Worm (Caenorhabditis elegans): Measurements from ENCODE around the gene nspe-1.
"Not testable (repeated sequence)": the region's sequence is repeated elsewhere in the genome, so short reads cannot be mapped to it uniquely, and the experiment has no call there.

- TF ChIP-seq tbx-8 (GFP tag; optimal IDR thresholded peaks at IDR 0.05); cnd-1 (tag; optimal IDR thresholded peaks at IDR 0.05); elt-3 (tag; optimal IDR thresholded peaks at IDR 0.05); ces-1 (GFP tag; optimal IDR thresholded peaks at IDR 0.05); mep-1 (tag; optimal IDR thresholded peaks at IDR 0.05); nhr-12 (tag; optimal IDR thresholded peaks at IDR 0.05); pha-4 (tag; optimal IDR thresholded peaks at IDR 0.05); blmp-1 (tag; optimal IDR thresholded peaks at IDR 0.05); elt-1 (tag; optimal IDR thresholded peaks at IDR 0.05; ENCODE audit: borderline replicate concordance, insufficient read depth); unc-62 (GFP tag; optimal IDR thresholded peaks at IDR 0.05); ztf-11 (tag; optimal IDR thresholded peaks at IDR 0.05); nhr-237 (tag; optimal IDR thresholded peaks at IDR 0.05); ham-2 (GFP tag; optimal IDR thresholded peaks at IDR 0.05); nhr-76 (tag; optimal IDR thresholded peaks at IDR 0.05): not testable (repeated sequence)
Observed at ce11 chrII:12624433-12624832, 3.8 kb upstream of the nspe-1 start, which contains the start of gene Y38E10A.14.

Data from whole organism, mixed stage, embryonic.